Fruit fly (Drosophila melanogaster): ENCODE measurements around the gene Grl36b.

Gene Grl36b

dm6 chr2L:18145253-18145652, 19.7 kb upstream of the Grl36b start (continued):
- TF ChIP-seq CG10267 (tag; optimal IDR thresholded peaks at IDR 0.05) (peak; percentile 89), HLH54F (GFP tag; optimal IDR thresholded peaks at IDR 0.05) (peak; percentile 81), CG7987 (GFP tag; optimal IDR thresholded peaks at IDR 0.05) (no peak), CG3065 (GFP tag; optimal IDR thresholded peaks at IDR 0.05) (peak; percentile 76), CG7786 (GFP tag; optimal IDR thresholded peaks at IDR 0.05) (peak; percentile 91), CG33213 (GFP tag; optimal IDR thresholded peaks at IDR 0.05) (peak; percentile 60), hbn (GFP tag; IDR thresholded peaks at IDR 0.05; ENCODE audit: partially characterized antibody) (no peak), Xrp1 (GFP tag; IDR thresholded peaks at IDR 0.05) (peak; percentile 96), fru (optimal IDR thresholded peaks at IDR 0.05) (no peak), CG18011 (GFP tag; optimal IDR thresholded peaks at IDR 0.05) (peak; percentile 43), ewg (GFP tag; optimal IDR thresholded peaks at IDR 0.05) (peak; percentile 64), CG17361 (GFP tag; IDR thresholded peaks at IDR 0.05) (peak; percentile 87), CG14710 (tag; optimal IDR thresholded peaks at IDR 0.05) (peak; percentile 89), Atf3 (GFP tag; optimal IDR thresholded peaks at IDR 0.05) (peak; percentile 71), CG15073 (GFP tag; optimal IDR thresholded peaks at IDR 0.05) (peak; percentile 48), CG14965 (GFP tag; optimal IDR thresholded peaks at IDR 0.05; ENCODE audit: borderline replicate concordance) (peak; percentile 74), CG2889 (GFP tag; IDR thresholded peaks at IDR 0.05) (peak; percentile 71; the same call in 2 of the 3 replicates), NfI (GFP tag; optimal IDR thresholded peaks at IDR 0.05) (peak; percentile 65), z (GFP tag; IDR thresholded peaks at IDR 0.05) (peak; percentile 62; the same call in 1 of the 3 replicates), CG11696 (GFP tag; IDR thresholded peaks at IDR 0.05) (peak; percentile 34; the same call in 1 of the 2 replicates), CG10462 (GFP tag; optimal IDR thresholded peaks at IDR 0.05) (peak; percentile 86), tap (tag; optimal IDR thresholded peaks at IDR 0.05) (peak; percentile 48), pb (GFP tag; optimal IDR thresholded peaks at IDR 0.05) (peak; percentile 54), Hsf (GFP tag; optimal IDR thresholded peaks at IDR 0.05) (peak; percentile 87), bab2 (GFP tag; optimal IDR thresholded peaks at IDR 0.05) (peak; percentile 87), scrt (GFP tag; optimal IDR thresholded peaks at IDR 0.05) (peak; percentile 64), CG11398 (GFP tag; optimal IDR thresholded peaks at IDR 0.05) (peak; percentile 79), otp (GFP tag; IDR thresholded peaks at IDR 0.05) (peak; percentile 93), CG15696 (tag; optimal IDR thresholded peaks at IDR 0.05) (peak; percentile 98), ems (GFP tag; optimal IDR thresholded peaks at IDR 0.05) (peak; percentile 83), Taf1 (GFP tag; IDR thresholded peaks at IDR 0.05) (peak; percentile 75), schlank (tag; optimal IDR thresholded peaks at IDR 0.05) (no peak), CG10543 (GFP tag; optimal IDR thresholded peaks at IDR 0.05) (no peak), ac (GFP tag; optimal IDR thresholded peaks at IDR 0.05) (peak; percentile 95), CG3281 (GFP tag; optimal IDR thresholded peaks at IDR 0.05) (peak; percentile 65), CG15269 (tag; optimal IDR thresholded peaks at IDR 0.05) (peak; percentile 76), Sry-δ (GFP tag; optimal IDR thresholded peaks at IDR 0.05) (peak; percentile 50), esg (GFP tag; conservative IDR thresholded peaks at IDR 0.05) (peak; percentile 64), Trl (optimal IDR thresholded peaks at IDR 0.05) (no peak), Trl (GFP tag; optimal IDR thresholded peaks at IDR 0.05) (peak; percentile 88), CG2712 (tag; optimal IDR thresholded peaks at IDR 0.05) (peak; percentile 96), Hr39 (optimal IDR thresholded peaks at IDR 0.05) (no peak), Ets65A (GFP tag) (peak; percentile 96), CG12236 (GFP tag; optimal IDR thresholded peaks at IDR 0.05) (peak; percentile 74), gem (tag; optimal IDR thresholded peaks at IDR 0.05) (peak; percentile 92), Mrtf (GFP tag; IDR thresholded peaks at IDR 0.05) (peak; percentile 70; the same call in 2 of the 3 replicates), Kr (GFP tag; optimal IDR thresholded peaks at IDR 0.05) (peak; percentile 86), pros (GFP tag; optimal IDR thresholded peaks at IDR 0.05) (peak; percentile 75), prd (optimal IDR thresholded peaks at IDR 0.05) (no peak), prd (GFP tag; IDR thresholded peaks at IDR 0.05) (peak; percentile 97), zfh2 (GFP tag; optimal IDR thresholded peaks at IDR 0.05) (peak; percentile 71), dm (GFP tag; optimal IDR thresholded peaks at IDR 0.05) (peak; percentile 83), CHES-1-like (GFP tag; optimal IDR thresholded peaks at IDR 0.05) (peak; percentile 83)
